Worm (Caenorhabditis elegans): ENCODE results near the gene sqst-3.

ce11 chrV:19189963-19190597 lies 40.5 kb upstream of the sqst-3 start, which contains the start of the genes Y39B6A.3 and pph-5:
- TF ChIP-seq flt-1 (GFP tag; IDR thresholded peaks at IDR 0.05), result no peak
- no peak for TF ChIP-seq ceh-13 (GFP tag; optimal IDR thresholded peaks at IDR 0.05)
- TF ChIP-seq ama-1 (optimal IDR thresholded peaks at IDR 0.05), result no peak
- no peak for TF ChIP-seq tbx-37 (GFP tag; conservative IDR thresholded peaks at IDR 0.05)
- TF ChIP-seq tra-4 (tag; optimal IDR thresholded peaks at IDR 0.05), result no peak
- no peak for TF ChIP-seq hmg-4 (GFP tag; optimal IDR thresholded peaks at IDR 0.05)
- no peak for TF ChIP-seq aly-1 (tag; optimal IDR thresholded peaks at IDR 0.05)
